Fruit fly (Drosophila melanogaster) ovary, adult (tissue): ENCODE data around the gene CG32544.

ENCODE experiments used
- CG17801 ChIP-seq: fragments of 200-800 bp; optimal IDR thresholded peaks from 2 replicates; lab custom pipeline; 2019; ENCODE audit warnings: missing biosample characterization, mild to moderate bottlenecking, missing genetic modification characterization, moderate library complexity; ENCODE audit not compliant: partially characterized antibody

The CG32544 gene

DNA sequence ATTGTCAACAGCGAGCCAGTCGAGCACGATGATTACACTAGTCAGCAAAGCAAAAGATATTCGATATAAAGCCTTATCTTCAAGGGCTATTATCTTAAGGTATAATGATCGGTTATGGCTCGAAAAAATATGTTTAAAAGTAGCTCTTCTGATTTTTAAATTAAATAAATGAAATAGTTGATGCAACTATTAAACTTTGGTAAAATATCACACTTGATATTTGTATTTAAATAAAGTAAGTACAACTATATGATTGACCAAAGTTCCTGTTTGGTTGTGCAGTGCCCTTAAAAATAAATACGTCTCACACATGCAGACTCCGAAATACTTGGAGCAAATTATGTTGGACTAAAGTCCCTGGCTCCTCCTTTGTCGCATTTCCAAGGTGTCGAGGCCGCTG is 37.8 kb downstream of the CG32544 start:
- no peak for TF ChIP-seq CG17801

dm6 chrX:18899835-18900460 is 39.9 kb downstream of the CG32544 start, which contains the start of gene CG7378:
Gene CG7378, plus strand, starts transcription at chrX:18900410.
- no peak for TF ChIP-seq CG17801

DNA sequence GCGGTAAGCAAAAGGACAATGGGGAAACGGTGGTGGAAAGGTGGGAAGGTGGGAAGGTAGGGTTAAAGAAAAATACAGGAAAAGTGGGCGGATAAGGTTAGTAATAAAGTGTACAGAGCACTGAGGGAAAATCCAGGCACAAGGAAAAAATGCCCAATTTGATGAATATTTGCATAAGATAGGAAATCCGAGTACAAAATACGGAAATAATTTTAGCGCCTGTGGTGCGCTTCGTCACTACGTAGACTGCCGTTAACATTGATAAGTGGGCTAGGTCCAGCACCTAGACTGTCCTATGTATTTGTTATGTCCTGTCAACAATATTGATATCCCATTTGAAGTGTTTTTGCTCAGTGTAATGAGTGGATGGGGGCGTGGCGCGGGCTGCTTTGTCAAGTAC is 40.9 kb downstream of the CG32544 start:
- TF ChIP-seq CG17801, result no peak

DNA sequence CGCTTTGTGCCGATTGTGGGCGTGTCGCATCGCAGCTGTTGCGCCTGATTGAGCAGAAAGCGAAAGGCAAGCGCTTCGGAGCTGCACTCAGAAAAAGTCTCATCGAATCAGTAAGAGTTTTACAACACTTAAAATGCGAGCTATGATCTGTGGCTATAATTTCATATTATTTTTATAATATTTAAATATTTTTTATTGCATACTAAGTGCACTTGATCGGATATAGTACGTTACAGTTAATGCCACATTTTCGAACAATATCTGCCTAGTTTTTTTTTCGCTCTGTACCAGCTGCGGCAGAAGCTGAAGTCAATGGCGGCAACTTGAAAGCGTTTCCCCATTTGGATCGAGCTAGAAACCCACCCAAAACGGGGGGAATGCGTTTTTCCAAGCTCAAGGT is 42.7 kb downstream of the CG32544 start:
- TF ChIP-seq CG17801, result no peak

DNA sequence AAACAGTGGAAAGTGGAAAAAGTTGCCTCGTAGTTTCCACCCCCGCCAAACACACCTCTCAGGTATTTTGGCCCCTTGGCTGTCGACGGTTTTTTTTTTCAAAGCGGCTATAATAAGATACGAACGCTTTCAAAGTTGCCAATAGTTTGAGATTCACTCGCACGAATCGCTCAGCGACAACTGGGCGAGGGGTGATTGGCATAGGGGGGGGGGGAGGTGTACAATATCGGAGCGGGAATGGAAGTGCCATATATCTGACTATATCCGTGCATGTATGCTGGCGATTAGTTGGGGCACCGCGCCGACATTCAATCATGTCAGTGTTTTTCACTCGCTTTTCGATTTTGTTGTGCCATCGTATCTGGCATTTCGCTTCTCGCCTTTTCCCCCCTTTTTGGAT is 45.1 kb downstream of the CG32544 start:
- no peak for TF ChIP-seq CG17801

dm6 chrX:18910827-18911226 is 50.7 kb downstream of the CG32544 start:
- no peak for TF ChIP-seq CG17801
